Worm (Caenorhabditis elegans): ENCODE results near the gene T07G12.2.

- TF ChIP-seq ceh-88 (GFP tag; IDR thresholded peaks at IDR 0.05) (no peak), lin-39 (tag; optimal IDR thresholded peaks at IDR 0.05) (no peak), elt-2 (tag; optimal IDR thresholded peaks at IDR 0.05) (no peak), nhr-77 (tag; optimal IDR thresholded peaks at IDR 0.05) (no peak), ama-1 (optimal IDR thresholded peaks at IDR 0.05) (no peak), zag-1 (tag; optimal IDR thresholded peaks at IDR 0.05) (no peak), ceh-82 (tag; optimal IDR thresholded peaks at IDR 0.05) (no peak)
Measured at ce11 chrIV:10489409-10489808, 41.1 kb upstream of the T07G12.2 start.
